Fruit fly (Drosophila melanogaster) whole organism, adult: ENCODE data around the gene Hmt-1.

Experiments
- CG12768 ChIP-seq: fragments of 200-800 bp; sonication (Bioruptor generic); optimal IDR thresholded peaks from 2 replicates; lab custom pipeline; 2017; ENCODE audit warnings: missing biosample characterization, missing genetic modification characterization, mild to moderate bottlenecking, moderate library complexity, missing genetic modification reagents
- CG1620 ChIP-seq: fragments of 200-800 bp; sonication (Bioruptor generic); optimal IDR thresholded peaks from 2 replicates; lab custom pipeline; 2016; ENCODE audit warnings: missing biosample characterization, missing genetic modification characterization
- CG33017 ChIP-seq: fragments of 200-800 bp; sonication (Bioruptor generic); optimal IDR thresholded peaks from 2 replicates; lab custom pipeline; 2018; ENCODE audit warnings: missing biosample characterization, mild to moderate bottlenecking, missing genetic modification characterization, moderate library complexity
- Clk ChIP-seq: fragments of 200-800 bp; sonication (Bioruptor generic); optimal IDR thresholded peaks from 2 replicates; lab custom pipeline; 2017; ENCODE audit warnings: missing biosample characterization, missing genetic modification characterization
- tj ChIP-seq: fragments of 200-800 bp; sonication (Bioruptor generic); optimal IDR thresholded peaks from 3 replicates; lab custom pipeline; 2017; ENCODE audit warnings: missing biosample characterization, mild to moderate bottlenecking, missing genetic modification characterization, moderate library complexity

- no peak for TF ChIP-seq CG33017
- TF ChIP-seq Clk (GFP tag; lab: Kevin White, UChicago): no peak
- TF ChIP-seq CG1620: no peak
- no peak for TF ChIP-seq CG12768 (GFP tag; lab: Kevin White, UChicago)
- no peak for TF ChIP-seq tj (GFP tag; lab: Kevin White, UChicago)
These were observed 46.9 kb downstream of the Hmt-1 start for dm6 chr3R:15810369-15810768.
